Worm (Caenorhabditis elegans) whole organism, L4/young adult: ENCODE data around the gene lin-8.
"Not testable (repeated sequence)": the region's sequence is repeated elsewhere in the genome, so short reads cannot be mapped to it uniquely, and the experiment has no call there.

Experiments
- W03F9.2 ChIP-seq: fragments of 150-350 bp; optimal IDR thresholded peaks from 2 replicates; lab custom pipeline; 2014; ENCODE audit warnings: missing biosample characterization, missing genetic modification characterization
- dao-5 ChIP-seq: sonication (generic microtip); optimal IDR thresholded peaks from 2 replicates; lab custom pipeline; 2016; ENCODE audit warnings: missing genotype, missing genetic modification characterization, moderate library complexity, missing compliant biosample characterization
- him-1 ChIP-seq: sonication (generic microtip); optimal IDR thresholded peaks from 2 replicates; lab custom pipeline; 2016; ENCODE audit warnings: missing genotype, missing genetic modification reagents, missing genetic modification characterization, missing compliant biosample characterization

The lin-8 gene

ce11 chrII:3056266-3056872 is at the start of gene lin-8:
lin-8 (plus strand) TSS chrII:3056822.
- TF ChIP-seq him-1 (no peak), dao-5 (tag; lab: Kevin White, UChicago) (no peak), W03F9.2 (tag; lab: Kevin White, UChicago) (no peak)

ce11 chrII:3008400-3008799 is 48.2 kb upstream of the lin-8 start, which contains the start of gene sdz-5:
sdz-5 (plus strand) TSS chrII:3008700.
- TF ChIP-seq him-1 = no peak
- TF ChIP-seq dao-5 (tag; lab: Kevin White, UChicago) = no peak
- TF ChIP-seq W03F9.2 (tag; lab: Kevin White, UChicago) = no peak

- TF ChIP-seq him-1 (no peak), dao-5 (tag; lab: Kevin White, UChicago) (no peak), W03F9.2 (tag; lab: Kevin White, UChicago) (no peak)
These were observed 44.5 kb upstream of the lin-8 start, which contains the start of gene C41H7.9 for ce11 chrII:3012133-3012532. C41H7.9 (minus strand) TSS chrII:3012233.

ce11 chrII:3014196-3014849 is 42.3 kb upstream of the lin-8 start, which contains the start of gene C41H7.2:
C41H7.2 (plus strand) TSS chrII:3014817.
- TF ChIP-seq W03F9.2 (tag; lab: Kevin White, UChicago) (no peak), dao-5 (tag; lab: Kevin White, UChicago) (no peak), him-1 (no peak)

- TF ChIP-seq him-1 (no peak), dao-5 (tag; lab: Kevin White, UChicago) (no peak), W03F9.2 (tag; lab: Kevin White, UChicago) (no peak)
These were observed 36.8 kb upstream of the lin-8 start, which contains the start of gene clec-3 for ce11 chrII:3019807-3020206. clec-3 (minus strand) TSS chrII:3019907.

- TF ChIP-seq dao-5 (tag; lab: Kevin White, UChicago) = no peak
- TF ChIP-seq W03F9.2 (tag; lab: Kevin White, UChicago) = no peak
- no peak for TF ChIP-seq him-1
These were observed 35.7 kb upstream of the lin-8 start for ce11 chrII:3020899-3021298.

ce11 chrII:3023381-3023935 is 33.2 kb upstream of the lin-8 start, which contains the start of gene clec-2:
clec-2 (minus strand) TSS chrII:3023431.
- TF ChIP-seq him-1 = no peak
- no peak for TF ChIP-seq dao-5 (tag; lab: Kevin White, UChicago)
- no peak for TF ChIP-seq W03F9.2 (tag; lab: Kevin White, UChicago)

ce11 chrII:3024655-3025054 is 32.0 kb upstream of the lin-8 start:
- TF ChIP-seq dao-5 (tag; lab: Kevin White, UChicago) (no peak), him-1 (no peak), W03F9.2 (tag; lab: Kevin White, UChicago) (no peak)

ce11 chrII:3028264-3028663 is 28.4 kb upstream of the lin-8 start:
- TF ChIP-seq W03F9.2 (tag; lab: Kevin White, UChicago) = no peak
- no peak for TF ChIP-seq him-1
- TF ChIP-seq dao-5 (tag; lab: Kevin White, UChicago) = no peak

ce11 chrII:3030416-3030815 is 26.2 kb upstream of the lin-8 start:
- TF ChIP-seq him-1 = no peak
- TF ChIP-seq dao-5 (tag; lab: Kevin White, UChicago) = no peak
- TF ChIP-seq W03F9.2 (tag; lab: Kevin White, UChicago) = no peak

- not testable (repeated sequence) for TF ChIP-seq him-1; dao-5 (tag; lab: Kevin White, UChicago); W03F9.2 (tag; lab: Kevin White, UChicago)
These were observed 24.1 kb upstream of the lin-8 start, which contains the start of gene B0454.6 for ce11 chrII:3032480-3032879. B0454.6 (plus strand) TSS chrII:3032780.

- TF ChIP-seq dao-5 (tag; lab: Kevin White, UChicago) (no peak), W03F9.2 (tag; lab: Kevin White, UChicago) (no peak), him-1 (no peak)
These were observed 21.7 kb upstream of the lin-8 start for ce11 chrII:3034914-3035313.

- TF ChIP-seq dao-5 (tag; lab: Kevin White, UChicago) (no peak), W03F9.2 (tag; lab: Kevin White, UChicago) (no peak), him-1 (no peak)
These were observed 20.3 kb upstream of the lin-8 start for ce11 chrII:3036344-3036743.

ce11 chrII:3038453-3038909 is 18.1 kb upstream of the lin-8 start, which contains the start of the genes B0454.26 and B0454.5:
B0454.26 (minus strand) TSS chrII:3038553.
B0454.5 (plus strand) TSS chrII:3038859.
- TF ChIP-seq dao-5 (tag; lab: Kevin White, UChicago) (no peak), him-1 (no peak), W03F9.2 (tag; lab: Kevin White, UChicago) (no peak)
